Fruit fly (Drosophila melanogaster) whole organism, embryonic: Measurements from ENCODE around the gene Or85a.

ENCODE experiments used
- Ada2b ChIP-seq: fragments of 200-800 bp; sonication (Bioruptor generic); IDR thresholded peaks from 2 replicates; pipeline ENCODE4 v1.3.6; 2022; ENCODE audit warnings: missing biosample characterization, missing genetic modification characterization
- BtbVII ChIP-seq: fragments of 200-800 bp; sonication (Bioruptor generic); optimal IDR thresholded peaks from 3 replicates; lab custom pipeline; 2017; ENCODE audit warnings: missing biosample characterization, mild to moderate bottlenecking, missing genetic modification characterization
- CG12071 ChIP-seq: fragments of 200-800 bp; sonication (Bioruptor generic); optimal IDR thresholded peaks from 3 replicates; lab custom pipeline; 2018; ENCODE audit warnings: missing biosample characterization, mild to moderate bottlenecking, missing genetic modification characterization
- CG12104 ChIP-seq: fragments of 200-800 bp; sonication (Bioruptor generic); optimal IDR thresholded peaks from 3 replicates; lab custom pipeline; 2016; ENCODE audit warnings: missing biosample characterization, missing genetic modification characterization
- CG12659 ChIP-seq: fragments of 200-800 bp; sonication (Bioruptor generic); optimal IDR thresholded peaks from 3 replicates; lab custom pipeline; 2017; ENCODE audit warnings: mild to moderate bottlenecking, missing biosample characterization, missing genetic modification reagents, missing genetic modification characterization
- CG15601 ChIP-seq: fragments of 200-800 bp; sonication (Bioruptor generic); optimal IDR thresholded peaks from 3 replicates; lab custom pipeline; 2019; ENCODE audit warnings: missing biosample characterization, mild to moderate bottlenecking, missing genetic modification characterization, moderate library complexity
- CG16779 ChIP-seq: fragments of 200-800 bp; sonication (Bioruptor generic); IDR thresholded peaks from 2 replicates; pipeline ENCODE4 v1.3.6; 2022; ENCODE audit warnings: missing biosample characterization, missing genetic modification characterization
- CG2116 ChIP-seq: fragments of 200-800 bp; sonication (Bioruptor generic); optimal IDR thresholded peaks from 3 replicates; lab custom pipeline; 2018; ENCODE audit warnings: missing biosample characterization, mild to moderate bottlenecking, missing genetic modification characterization
- CG2129 ChIP-seq: fragments of 200-800 bp; sonication (Bioruptor generic); IDR thresholded peaks from 2 replicates; pipeline ENCODE4 v1.3.6; 2022; ENCODE audit warnings: missing biosample characterization, missing genetic modification characterization; ENCODE audit not compliant: partially characterized antibody
- CG2712 ChIP-seq: fragments of 200-800 bp; optimal IDR thresholded peaks from 3 replicates; lab custom pipeline; 2019; ENCODE audit warnings: missing biosample characterization, mild to moderate bottlenecking, missing genetic modification characterization, moderate library complexity
- CG34224 ChIP-seq: fragments of 200-800 bp; sonication (Bioruptor generic); IDR thresholded peaks from 3 replicates; pipeline ENCODE4 v1.3.6; 2022; ENCODE audit warnings: missing biosample characterization, missing genetic modification characterization; ENCODE audit not compliant: partially characterized antibody
- CG3995 ChIP-seq: fragments of 200-800 bp; sonication (Bioruptor generic); optimal IDR thresholded peaks from 3 replicates; lab custom pipeline; 2016; ENCODE audit warnings: missing biosample characterization, missing genetic modification characterization
- CG4360 ChIP-seq: fragments of 200-800 bp; sonication (Bioruptor generic); IDR thresholded peaks from 2 replicates; pipeline ENCODE4 v1.3.6; 2022; ENCODE audit warnings: missing biosample characterization, missing genetic modification characterization
- CG4404 ChIP-seq: fragments of 200-800 bp; sonication (Bioruptor generic); IDR thresholded peaks from 2 replicates; pipeline ENCODE4 v1.3.6; 2022; ENCODE audit warnings: missing biosample characterization, missing genetic modification characterization
- CG4854 ChIP-seq: fragments of 200-800 bp; sonication (Bioruptor generic); optimal IDR thresholded peaks from 2 replicates; lab custom pipeline; 2016; ENCODE audit warnings: missing biosample characterization, missing genetic modification characterization, inconsistent platforms
- CG7745 ChIP-seq: fragments of 200-800 bp; sonication (Bioruptor generic); optimal IDR thresholded peaks from 2 replicates; lab custom pipeline; 2018; ENCODE audit warnings: missing biosample characterization, mild to moderate bottlenecking, missing genetic modification characterization, moderate library complexity
- CG9609 ChIP-seq: fragments of 200-800 bp; sonication (Bioruptor generic); optimal IDR thresholded peaks from 3 replicates; lab custom pipeline; 2016; ENCODE audit warnings: missing biosample characterization, missing genetic modification characterization
- Chrac-16 ChIP-seq: fragments of 200-800 bp; sonication (Bioruptor generic); optimal IDR thresholded peaks from 3 replicates; lab custom pipeline; 2016; ENCODE audit warnings: missing biosample characterization, missing genetic modification characterization
- CoRest ChIP-seq: fragments of 200-800 bp; sonication (Bioruptor generic); optimal IDR thresholded peaks from 3 replicates; lab custom pipeline; 2018; ENCODE audit warnings: missing biosample characterization, mild to moderate bottlenecking, missing genetic modification characterization, moderate library complexity
- Dek ChIP-seq: fragments of 200-800 bp; sonication (Bioruptor generic); optimal IDR thresholded peaks from 3 replicates; lab custom pipeline; 2019; ENCODE audit warnings: missing biosample characterization, mild to moderate bottlenecking, missing genetic modification characterization, moderate library complexity
- HmgD ChIP-seq: fragments of 200-800 bp; sonication (Bioruptor generic); optimal IDR thresholded peaks from 3 replicates; lab custom pipeline; 2016; ENCODE audit warnings: missing biosample characterization, missing genetic modification characterization
- Hmr ChIP-seq: fragments of 200-800 bp; sonication (Bioruptor generic); optimal IDR thresholded peaks from 3 replicates; lab custom pipeline; 2017; ENCODE audit warnings: mild to moderate bottlenecking, missing biosample characterization, missing genetic modification reagents, missing genetic modification characterization
- Hr78 ChIP-seq, 2 experiments: fragments of 200-800 bp in 1 of 2; fragments of >200 bp in 1 of 2; sonication (Bioruptor generic) in 1 of 2; optimal IDR thresholded peaks; 2 replicates each; lab custom pipeline; 2017 to 2019; ENCODE audit warnings: missing biosample characterization in 2 of 2, missing genetic modification characterization in 2 of 2, mild to moderate bottlenecking in 1 of 2, moderate library complexity in 1 of 2
- Mad ChIP-seq: fragments of 200-800 bp; sonication (Bioruptor generic); optimal IDR thresholded peaks from 2 replicates; lab custom pipeline; 2016; ENCODE audit warnings: missing biosample characterization, missing genetic modification characterization
- Med ChIP-seq: fragments of 200-800 bp; sonication (Bioruptor generic); peaks from one replicate; lab custom pipeline; 2016; ENCODE audit warnings: missing biosample characterization, missing genetic modification characterization, mild to moderate bottlenecking, inconsistent platforms, moderate library complexity
- Mes4 ChIP-seq: fragments of 200-800 bp; sonication (Bioruptor generic); optimal IDR thresholded peaks from 2 replicates; lab custom pipeline; 2016; ENCODE audit warnings: missing biosample characterization, missing genetic modification characterization
- Myb ChIP-seq: fragments of 200-800 bp; sonication (Bioruptor generic); optimal IDR thresholded peaks from 2 replicates; lab custom pipeline; 2016; ENCODE audit warnings: missing biosample characterization, missing genetic modification characterization
- NC2β ChIP-seq: fragments of 200-800 bp; sonication (Bioruptor generic); optimal IDR thresholded peaks from 2 replicates; lab custom pipeline; 2016; ENCODE audit warnings: missing biosample characterization, missing genetic modification characterization
- Six4 ChIP-seq: fragments of 200-800 bp; sonication (Bioruptor generic); optimal IDR thresholded peaks from 2 replicates; lab custom pipeline; 2016; ENCODE audit warnings: missing biosample characterization, missing genetic modification characterization
- Ssrp ChIP-seq: fragments of 200-800 bp; sonication (Bioruptor generic); optimal IDR thresholded peaks from 2 replicates; lab custom pipeline; 2018; ENCODE audit warnings: missing biosample characterization, mild to moderate bottlenecking, missing genetic modification characterization, moderate library complexity
- YL-1 ChIP-seq: fragments of 200-800 bp; sonication (Bioruptor generic); optimal IDR thresholded peaks from 3 replicates; lab custom pipeline; 2017; ENCODE audit warnings: missing biosample characterization, mild to moderate bottlenecking, missing genetic modification characterization
- ato ChIP-seq: fragments of 200-800 bp; sonication (Bioruptor generic); IDR thresholded peaks from 2 replicates; pipeline ENCODE4 v1.3.6; 2022; ENCODE audit warnings: missing biosample characterization, missing genetic modification characterization; ENCODE audit not compliant: partially characterized antibody
- bigmax ChIP-seq: fragments of 200-800 bp; sonication (Bioruptor generic); optimal IDR thresholded peaks from 2 replicates; lab custom pipeline; 2018; ENCODE audit warnings: missing biosample characterization, mild to moderate bottlenecking, missing genetic modification characterization
- dm ChIP-seq: fragments of 200-800 bp; sonication (Bioruptor generic); optimal IDR thresholded peaks from 3 replicates; lab custom pipeline; 2016; ENCODE audit warnings: missing biosample characterization, missing genetic modification characterization
- dpn ChIP-seq, 2 experiments: fragments of 200-800 bp; sonication (Bioruptor generic); optimal IDR thresholded peaks; 3 replicates each; lab custom pipeline; 2016; ENCODE audit warnings: missing biosample characterization in 2 of 2, missing genetic modification characterization in 2 of 2
- ems ChIP-seq: fragments of 200-800 bp; sonication (Bioruptor generic); optimal IDR thresholded peaks from 3 replicates; lab custom pipeline; 2016; ENCODE audit warnings: missing biosample characterization, missing genetic modification characterization
- gfzf ChIP-seq: fragments of 200-800 bp; sonication (Bioruptor generic); optimal IDR thresholded peaks from 2 replicates; lab custom pipeline; 2016; ENCODE audit warnings: missing biosample characterization, mild to moderate bottlenecking, missing genetic modification characterization, moderate library complexity
- ind ChIP-seq: fragments of 200-800 bp; sonication (Bioruptor generic); optimal IDR thresholded peaks from 3 replicates; lab custom pipeline; 2016; ENCODE audit warnings: missing biosample characterization, missing genetic modification characterization
- insv ChIP-seq, 2 experiments: fragments of 200-800 bp; sonication (Bioruptor generic); optimal IDR thresholded peaks; 3 replicates each; lab custom pipeline; 2016 to 2018; ENCODE audit warnings: missing biosample characterization in 2 of 2, missing genetic modification characterization in 2 of 2
- lilli ChIP-seq: fragments of 200-800 bp; sonication (Bioruptor generic); optimal IDR thresholded peaks from 3 replicates; lab custom pipeline; 2016; ENCODE audit warnings: missing biosample characterization, missing genetic modification characterization
- pita ChIP-seq: fragments of 200-800 bp; sonication (Bioruptor generic); optimal IDR thresholded peaks from 2 replicates; lab custom pipeline; 2017; ENCODE audit warnings: missing biosample characterization, mild to moderate bottlenecking, missing genetic modification characterization
- prd ChIP-seq, 3 experiments: fragments of >200 bp in 2 of 3; fragments of 200-800 bp in 1 of 3; sonication (Bioruptor generic) in 1 of 3; optimal IDR thresholded peaks in 2 of 3; IDR thresholded peaks in 1 of 3; 2 replicates in 2 of 3; 3 replicates in 1 of 3; pipeline versions ENCODE4 v1.3.6 to Lab custom; 2017 to 2022; ENCODE audit warnings: missing biosample characterization in 1 of 3, missing genetic modification characterization in 1 of 3
- pzg ChIP-seq: fragments of 200-800 bp; sonication (Bioruptor generic); optimal IDR thresholded peaks from 3 replicates; lab custom pipeline; 2018; ENCODE audit warnings: missing biosample characterization, mild to moderate bottlenecking, missing genetic modification characterization, moderate library complexity
- sd ChIP-seq: fragments of 200-800 bp; sonication (Bioruptor generic); optimal IDR thresholded peaks from 3 replicates; lab custom pipeline; 2018; ENCODE audit warnings: missing biosample characterization, mild to moderate bottlenecking, missing genetic modification characterization, moderate library complexity
- sob ChIP-seq: fragments of 200-800 bp; sonication (Bioruptor generic); IDR thresholded peaks from 2 replicates; pipeline ENCODE4 v1.3.6; 2022; ENCODE audit warnings: missing biosample characterization, missing genetic modification characterization
- stwl ChIP-seq: fragments of 200-800 bp; sonication (Bioruptor generic); optimal IDR thresholded peaks from 3 replicates; lab custom pipeline; 2018; ENCODE audit warnings: missing biosample characterization, mild to moderate bottlenecking, missing genetic modification characterization, moderate library complexity
- tin ChIP-seq: fragments of 200-800 bp; sonication (Bioruptor generic); optimal IDR thresholded peaks from 3 replicates; lab custom pipeline; 2016; ENCODE audit warnings: missing biosample characterization, missing genetic modification characterization
- vnd ChIP-seq: fragments of 200-800 bp; sonication (Bioruptor generic); IDR thresholded peaks from 3 replicates; pipeline ENCODE4 v1.3.6; 2022; ENCODE audit warnings: missing biosample characterization, missing genetic modification characterization; ENCODE audit not compliant: partially characterized antibody
- vvl ChIP-seq: fragments of 200-800 bp; sonication (Bioruptor generic); IDR thresholded peaks from 2 replicates; pipeline ENCODE4 v1.3.6; 2022; ENCODE audit warnings: missing biosample characterization, missing genetic modification characterization
- zen ChIP-seq: fragments of 200-800 bp; sonication (Bioruptor generic); optimal IDR thresholded peaks from 3 replicates; lab custom pipeline; 2018; ENCODE audit warnings: missing biosample characterization, mild to moderate bottlenecking, missing genetic modification characterization, moderate library complexity

The Or85a gene

dm6 chr3R:8305110-8305509 lies 16.4 kb upstream of the Or85a start, which contains the start of gene Sgt1 (continued):
- TF ChIP-seq gfzf (GFP tag; lab: Kevin White, UChicago) = peak; percentile 56
- peak; percentile 30 for TF ChIP-seq NC2β (GFP tag; lab: Kevin White, UChicago)
- peak; percentile 34 to 68 for TF ChIP-seq dpn (GFP tag; optimal IDR thresholded peaks at IDR 0.05; lab: Kevin White, UChicago)
- peak; percentile 57 for TF ChIP-seq vvl (GFP tag; lab: Robert Waterston, UW)
- TF ChIP-seq ems (GFP tag; lab: Kevin White, UChicago) = peak; percentile 24
- TF ChIP-seq CG4360 = no peak
- peak; percentile 99 for TF ChIP-seq pzg
- peak; percentile 6 for TF ChIP-seq Six4 (GFP tag; lab: Kevin White, UChicago)
- TF ChIP-seq CG12659 (GFP tag; lab: Kevin White, UChicago) = peak; percentile 84
- TF ChIP-seq vnd (GFP tag; lab: Robert Waterston, UW) = peak; percentile 72
- peak; percentile 78 for TF ChIP-seq zen (tag; lab: Kevin White, UChicago)
- no peak for TF ChIP-seq CG12104 (GFP tag; lab: Kevin White, UChicago)
- peak; percentile 59 for TF ChIP-seq CG9609 (GFP tag; lab: Kevin White, UChicago)
- peak; percentile 87 for TF ChIP-seq YL-1 (GFP tag; lab: Kevin White, UChicago)
- TF ChIP-seq CG12071 (GFP tag; lab: Kevin White, UChicago) = no peak
- peak; percentile 33; the same call in 1 of the 2 replicates for TF ChIP-seq CG2129 (GFP tag; lab: Robert Waterston, UW)
- no peak for TF ChIP-seq BtbVII
- TF ChIP-seq CG2712 = peak; percentile 56
- peak; percentile 59 for TF ChIP-seq CG15601 (tag; lab: Kevin White, UChicago)
- peak; percentile 72 for TF ChIP-seq lilli (GFP tag; lab: Kevin White, UChicago)
- peak; percentile 47 for TF ChIP-seq sd (tag; lab: Kevin White, UChicago)
- TF ChIP-seq bigmax (GFP tag; lab: Kevin White, UChicago) = peak; percentile 50
- peak; percentile 84 for TF ChIP-seq CG2116 (GFP tag; lab: Kevin White, UChicago)
- TF ChIP-seq Ssrp = no peak
- TF ChIP-seq sob (GFP tag; lab: Robert Waterston, UW) = peak; percentile 68
- peak; percentile 6 for TF ChIP-seq CG4854
- TF ChIP-seq Hr78 (GFP tag; optimal IDR thresholded peaks at IDR 0.05; lab: Kevin White, UChicago) = no peak
- peak; percentile 41 for TF ChIP-seq dm
- TF ChIP-seq CoRest (tag; lab: Kevin White, UChicago) = peak; percentile 55
- TF ChIP-seq Mes4 (GFP tag; lab: Kevin White, UChicago) = peak; percentile 5
- TF ChIP-seq CG16779 (GFP tag; lab: Robert Waterston, UW) = no peak
- peak; percentile 43 for TF ChIP-seq CG3995 (GFP tag; lab: Kevin White, UChicago)
- TF ChIP-seq pita (GFP tag; lab: Kevin White, UChicago) = peak; percentile 85
- peak; percentile 29 for TF ChIP-seq CG7745 (tag; lab: Kevin White, UChicago)
- TF ChIP-seq Mad (GFP tag; lab: Kevin White, UChicago) = peak; percentile 34
- TF ChIP-seq ato = peak; percentile 99
- peak; percentile 96 for TF ChIP-seq stwl (tag; lab: Kevin White, UChicago)
- no peak for TF ChIP-seq CG4404 (GFP tag; lab: Robert Waterston, UW)
- TF ChIP-seq CG34224 = peak; percentile 89
- peak; percentile 78 for TF ChIP-seq Myb (GFP tag; lab: Kevin White, UChicago)
- peak in 1 of 2 experiments; percentile 64 for TF ChIP-seq insv (GFP tag; optimal IDR thresholded peaks at IDR 0.05; lab: Kevin White, UChicago)
- no peak for TF ChIP-seq prd (optimal IDR thresholded peaks at IDR 0.05; lab: Kevin White, UChicago)
- no peak for TF ChIP-seq prd (GFP tag; IDR thresholded peaks at IDR 0.05; lab: Robert Waterston, UW)
- TF ChIP-seq Dek (tag; lab: Kevin White, UChicago) = peak; percentile 29
- peak; percentile 35 for TF ChIP-seq ind (GFP tag; lab: Kevin White, UChicago)
- TF ChIP-seq tin = peak; percentile 23
- peak; percentile 81 for TF ChIP-seq HmgD (GFP tag; lab: Kevin White, UChicago)
- peak; percentile 96 for TF ChIP-seq Med (GFP tag; lab: Kevin White, UChicago)
- peak; percentile 77 for TF ChIP-seq Hmr
- TF ChIP-seq Ada2b (GFP tag; lab: Robert Waterston, UW) = no peak
- TF ChIP-seq Chrac-16 (GFP tag; lab: Kevin White, UChicago) = peak; percentile 8
